Worm (Caenorhabditis elegans) whole organism, L2 larva: ENCODE results near the gene mrpl-50.

Experiments used
- C34F6.9 ChIP-seq: fragments of 150-350 bp; optimal IDR thresholded peaks from 2 replicates; lab custom pipeline; 2014; ENCODE audit warnings: missing biosample characterization, missing genetic modification characterization
- F13H6.1 ChIP-seq: sonication (generic microtip); optimal IDR thresholded peaks from 2 replicates; lab custom pipeline; 2016; ENCODE audit warnings: missing genetic modification characterization, missing compliant biosample characterization
- alr-1 ChIP-seq: fragments of 150-350 bp; optimal IDR thresholded peaks from 2 replicates; lab custom pipeline; 2014; ENCODE audit warnings: missing biosample characterization, missing genetic modification characterization
- aly-2 ChIP-seq: fragments of 150-350 bp; optimal IDR thresholded peaks from 2 replicates; lab custom pipeline; 2014; ENCODE audit warnings: missing biosample characterization, missing genetic modification characterization
- blmp-1 ChIP-seq: sonication (generic microtip); optimal IDR thresholded peaks from 2 replicates; lab custom pipeline; 2017; ENCODE audit warnings: missing genetic modification characterization, mild to moderate bottlenecking, missing compliant biosample characterization, antibody characterized with exemption, moderate library complexity; ENCODE audit not compliant: insufficient read depth
- ceh-16 ChIP-seq: fragments of 150-350 bp; optimal IDR thresholded peaks from 2 replicates; lab custom pipeline; 2014; ENCODE audit warnings: missing biosample characterization, missing genetic modification characterization
- dmd-4 ChIP-seq: sonication (generic microtip); optimal IDR thresholded peaks from 2 replicates; lab custom pipeline; 2017; ENCODE audit warnings: missing biosample characterization, missing genetic modification characterization
- egl-27 ChIP-seq: sonication (generic microtip); optimal IDR thresholded peaks from 3 replicates; lab custom pipeline; 2017; ENCODE audit warnings: missing biosample characterization, missing genetic modification reagents, missing genetic modification characterization
- elt-1 ChIP-seq: fragments of 150-350 bp; optimal IDR thresholded peaks from 2 replicates; lab custom pipeline; 2014; ENCODE audit warnings: missing biosample characterization, missing genetic modification characterization
- elt-3 ChIP-seq: sonication (generic microtip); optimal IDR thresholded peaks from 2 replicates; lab custom pipeline; 2017; ENCODE audit warnings: missing biosample characterization, missing genetic modification characterization
- fos-1 ChIP-seq: fragments of 150-350 bp; optimal IDR thresholded peaks from 2 replicates; lab custom pipeline; 2014; ENCODE audit warnings: missing biosample characterization, missing genetic modification characterization
- gmeb-1 ChIP-seq: fragments of 150-350 bp; optimal IDR thresholded peaks from 2 replicates; lab custom pipeline; 2014; ENCODE audit warnings: missing biosample characterization, missing genetic modification characterization
- lin-13 ChIP-seq: fragments of 150-350 bp; optimal IDR thresholded peaks from 2 replicates; lab custom pipeline; 2014; ENCODE audit warnings: missing biosample characterization, missing genetic modification reagents, missing genetic modification characterization
- lin-39 ChIP-seq: fragments of 150-350 bp; optimal IDR thresholded peaks from 2 replicates; lab custom pipeline; 2014; ENCODE audit warnings: missing biosample characterization, missing genetic modification reagents, missing genetic modification characterization
- lsy-2 ChIP-seq, 2 experiments: fragments of 150-350 bp in 1 of 2; sonication (generic microtip) in 1 of 2; optimal IDR thresholded peaks; 2 replicates each; lab custom pipeline; 2014 to 2017; ENCODE audit warnings: missing biosample characterization in 2 of 2, missing genetic modification characterization in 2 of 2
- nhr-10 ChIP-seq: sonication (generic microtip); optimal IDR thresholded peaks from 2 replicates; lab custom pipeline; 2017; ENCODE audit warnings: missing biosample characterization, missing genetic modification characterization
- nhr-12 ChIP-seq: fragments of 150-350 bp; optimal IDR thresholded peaks from 2 replicates; lab custom pipeline; 2014; ENCODE audit warnings: missing biosample characterization, missing genetic modification characterization
- nhr-21 ChIP-seq: fragments of 150-350 bp; optimal IDR thresholded peaks from 2 replicates; lab custom pipeline; 2014; ENCODE audit warnings: missing biosample characterization, missing genetic modification characterization
- nhr-23 ChIP-seq: fragments of 150-350 bp; optimal IDR thresholded peaks from 2 replicates; lab custom pipeline; 2014; ENCODE audit warnings: missing biosample characterization, missing genetic modification reagents, missing genetic modification characterization
- nhr-237 ChIP-seq: fragments of 150-350 bp; optimal IDR thresholded peaks from 2 replicates; lab custom pipeline; 2014; ENCODE audit warnings: missing biosample characterization, missing genetic modification characterization
- nhr-25 ChIP-seq: fragments of 150-350 bp; sonication (generic microtip); optimal IDR thresholded peaks from 3 replicates; lab custom pipeline; 2014; ENCODE audit warnings: missing biosample characterization, missing genetic modification characterization
- nhr-6 ChIP-seq: fragments of 150-350 bp; optimal IDR thresholded peaks from 2 replicates; lab custom pipeline; 2014; ENCODE audit warnings: missing biosample characterization, missing genetic modification characterization
- nhr-77 ChIP-seq: fragments of 150-350 bp; optimal IDR thresholded peaks from 2 replicates; lab custom pipeline; 2014; ENCODE audit warnings: missing biosample characterization, missing genetic modification characterization
- peb-1 ChIP-seq: fragments of 150-350 bp; optimal IDR thresholded peaks from 2 replicates; lab custom pipeline; 2014; ENCODE audit warnings: missing biosample characterization, missing genetic modification characterization
- sma-3 ChIP-seq: sonication (generic microtip); optimal IDR thresholded peaks from 2 replicates; lab custom pipeline; 2016; ENCODE audit warnings: missing genetic modification reagents, missing genetic modification characterization, missing compliant biosample characterization
- sma-9 ChIP-seq, 2 experiments: fragments of 150-350 bp in 1 of 2; sonication (generic microtip) in 1 of 2; optimal IDR thresholded peaks; 2 replicates each; lab custom pipeline; 2014 to 2016; ENCODE audit warnings: missing genetic modification characterization in 2 of 2, mild to moderate bottlenecking in 1 of 2, missing biosample characterization in 1 of 2, missing compliant biosample characterization in 1 of 2, missing genetic modification reagents in 1 of 2, moderate library complexity in 1 of 2
- snpc-4 ChIP-seq: fragments of 150-350 bp; optimal IDR thresholded peaks from 2 replicates; lab custom pipeline; 2014; ENCODE audit warnings: missing biosample characterization, missing genetic modification characterization
- unc-39 ChIP-seq: fragments of 150-350 bp; optimal IDR thresholded peaks from 2 replicates; lab custom pipeline; 2014; ENCODE audit warnings: missing biosample characterization, missing genetic modification characterization
- unc-55 ChIP-seq: fragments of 150-350 bp; sonication (generic microtip); optimal IDR thresholded peaks from 3 replicates; lab custom pipeline; 2014; ENCODE audit warnings: missing biosample characterization, missing genetic modification reagents, missing genetic modification characterization
- zag-1 ChIP-seq: fragments of 150-350 bp; optimal IDR thresholded peaks from 2 replicates; lab custom pipeline; 2014; ENCODE audit warnings: missing biosample characterization, missing genetic modification characterization
- ztf-1 ChIP-seq: fragments of 200-800 bp; sonication (Bioruptor generic); conservative IDR thresholded peaks from 2 replicates; pipeline ENCODE4 v1.3.6; 2022; ENCODE audit warnings: missing genetic modification characterization, missing compliant biosample characterization

mrpl-50 gene

ce11 chrII:8903871-8904270 lies 25.8 kb upstream of the mrpl-50 start:
- TF ChIP-seq nhr-23 (tag; lab: Kevin White, UChicago): no peak
- TF ChIP-seq alr-1 (tag; lab: Kevin White, UChicago): no peak
- TF ChIP-seq dmd-4: no peak

- TF ChIP-seq peb-1: no peak
- no peak for TF ChIP-seq nhr-12 (tag; lab: Kevin White, UChicago)
- no peak for TF ChIP-seq lin-39 (tag; lab: Kevin White, UChicago)
- no peak for TF ChIP-seq lsy-2 (tag; optimal IDR thresholded peaks at IDR 0.05; lab: Kevin White, UChicago)
- no peak for TF ChIP-seq nhr-10 (tag; lab: Kevin White, UChicago)
- no peak for TF ChIP-seq F13H6.1 (tag; lab: Kevin White, UChicago)
- no peak for TF ChIP-seq lin-13 (GFP tag; lab: Kevin White, UChicago)
- no peak for TF ChIP-seq nhr-6 (tag; lab: Kevin White, UChicago)
- TF ChIP-seq sma-3: no peak
Observed at ce11 chrII:8911929-8912328, 17.7 kb upstream of the mrpl-50 start, which contains the start of gene B0457.4. B0457.4 (minus strand) TSS chrII:8912029.

ce11 chrII:8912523-8913017 lies 17.1 kb upstream of the mrpl-50 start:
- peak; percentile 3 for TF ChIP-seq nhr-21 (tag; lab: Kevin White, UChicago)
- peak; percentile 31 for TF ChIP-seq unc-55 (GFP tag; lab: Kevin White, UChicago)
- TF ChIP-seq dmd-4: no peak

ce11 chrII:8914654-8915053 lies 15.0 kb upstream of the mrpl-50 start:
- peak; percentile 33 for TF ChIP-seq fos-1 (tag; lab: Kevin White, UChicago)
- no peak for TF ChIP-seq ztf-1
- TF ChIP-seq, all 48 proteins: peak for 1

- TF ChIP-seq nhr-77 (tag; lab: Kevin White, UChicago) (no peak), gmeb-1 (tag; lab: Kevin White, UChicago) (no peak), elt-1 (no peak), lsy-2 (tag; optimal IDR thresholded peaks at IDR 0.05; lab: Kevin White, UChicago) (no peak), aly-2 (tag; lab: Kevin White, UChicago) (no peak), nhr-237 (tag; lab: Kevin White, UChicago) (no peak), sma-3 (no peak), blmp-1 (tag; lab: Kevin White, UChicago) (no peak), ceh-16 (no peak), C34F6.9 (tag; lab: Kevin White, UChicago) (no peak), nhr-6 (tag; lab: Kevin White, UChicago) (no peak), fos-1 (tag; lab: Kevin White, UChicago) (no peak), alr-1 (tag; lab: Kevin White, UChicago) (no peak), egl-27 (no peak), F13H6.1 (tag; lab: Kevin White, UChicago) (no peak), elt-3 (tag; lab: Kevin White, UChicago) (no peak)
Observed at ce11 chrII:8916656-8917055, 13.0 kb upstream of the mrpl-50 start.

ce11 chrII:8917339-8917738 lies 12.3 kb upstream of the mrpl-50 start:
- TF ChIP-seq nhr-21 (tag; lab: Kevin White, UChicago) (no peak), sma-9 (GFP tag; optimal IDR thresholded peaks at IDR 0.05; lab: Kevin White, UChicago) (no peak), sma-9 (tag; optimal IDR thresholded peaks at IDR 0.05; lab: Kevin White, UChicago) (no peak), lin-13 (GFP tag; lab: Kevin White, UChicago) (no peak), unc-39 (tag; lab: Kevin White, UChicago) (no peak), blmp-1 (tag; lab: Kevin White, UChicago) (peak; percentile 10), zag-1 (tag; lab: Kevin White, UChicago) (no peak), nhr-25 (tag; lab: Kevin White, UChicago) (no peak), dmd-4 (no peak), fos-1 (tag; lab: Kevin White, UChicago) (peak; percentile 46), snpc-4 (no peak)
